Worm (Caenorhabditis elegans): Measurements from ENCODE around the gene immp-2.

ce11 chrIV:991647-992400, 13.8 kb downstream of the immp-2 start, which contains the start of gene lep-2:
- TF ChIP-seq ama-1 (optimal IDR thresholded peaks at IDR 0.05) (no peak), ama-1 (GFP tag; optimal IDR thresholded peaks at IDR 0.05) (no peak), nfya-1 (tag; optimal IDR thresholded peaks at IDR 0.05; ENCODE audit: borderline replicate concordance, insufficient read depth) (no peak), hmg-1.2 (GFP tag; IDR thresholded peaks at IDR 0.05) (no peak), dpl-1 (GFP tag; optimal IDR thresholded peaks at IDR 0.05) (peak; percentile 45), lsl-1 (GFP tag; optimal IDR thresholded peaks at IDR 0.05) (no peak), nfya-2 (GFP tag; IDR thresholded peaks at IDR 0.05) (no peak), aptf-3 (GFP tag; IDR thresholded peaks at IDR 0.05) (no peak), bed-1 (GFP tag; IDR thresholded peaks at IDR 0.05) (no peak)
